Fruit fly (Drosophila melanogaster) S2 (cell line): ENCODE data around the gene CG8142.

Source experiments
- CG8478 ChIP-seq: fragments of >200 bp; optimal IDR thresholded peaks from 2 replicates; lab custom pipeline; 2018
- CTCF ChIP-seq, 2 experiments: fragments of >200 bp; optimal IDR thresholded peaks; 2 replicates each; lab custom pipeline; 2018

dm6 chrX:17881138-17882121 lies 36.9 kb upstream of the CG8142 start:
- TF ChIP-seq CG8478 (lab: Kevin White, UChicago), result no peak
- no peak for TF ChIP-seq CTCF (optimal IDR thresholded peaks at IDR 0.05; lab: Kevin White, UChicago)
